Worm (Caenorhabditis elegans) whole organism, L1 larva: ENCODE measurements around the gene fipr-18.
"Not testable (repeated sequence)": the region's sequence is repeated elsewhere in the genome, so short reads cannot be mapped to it uniquely, and the experiment has no call there.

ENCODE experiments used
- C04F5.9 ChIP-seq: sonication (generic microtip); optimal IDR thresholded peaks from 2 replicates; lab custom pipeline; 2016; ENCODE audit warnings: missing genetic modification characterization, missing compliant biosample characterization
- F16B12.6 ChIP-seq: fragments of 150-350 bp; optimal IDR thresholded peaks from 2 replicates; lab custom pipeline; 2014; ENCODE audit warnings: missing biosample characterization, missing genetic modification characterization
- Y116A8C.19 ChIP-seq: sonication (generic microtip); optimal IDR thresholded peaks from 2 replicates; lab custom pipeline; 2016; ENCODE audit warnings: missing compliant biosample characterization, missing genetic modification characterization, borderline replicate concordance
- aha-1 ChIP-seq: fragments of 150-350 bp; optimal IDR thresholded peaks from 2 replicates; lab custom pipeline; 2014; ENCODE audit warnings: missing biosample characterization, missing genetic modification characterization
- blmp-1 ChIP-seq: fragments of 150-350 bp; optimal IDR thresholded peaks from 2 replicates; lab custom pipeline; 2014; ENCODE audit warnings: missing biosample characterization, missing genetic modification characterization
- ceh-63 ChIP-seq: fragments of 200-800 bp; sonication (Bioruptor generic); optimal IDR thresholded peaks from 2 replicates; lab custom pipeline; 2018; ENCODE audit warnings: mild to moderate bottlenecking, missing genetic modification characterization, missing compliant biosample characterization
- ceh-8 ChIP-seq: fragments of 200-800 bp; sonication (Bioruptor generic); optimal IDR thresholded peaks from 2 replicates; lab custom pipeline; 2018; ENCODE audit warnings: mild to moderate bottlenecking, missing genetic modification characterization, moderate library complexity, missing compliant biosample characterization
- ceh-88 ChIP-seq: fragments of 200-800 bp; sonication (Bioruptor generic); IDR thresholded peaks from 2 replicates; pipeline ENCODE4 v1.3.6; 2022; ENCODE audit warnings: missing genetic modification characterization, missing compliant biosample characterization
- dpl-1 ChIP-seq, 3 experiments: fragments of 150-350 bp in 2 of 3; sonication (generic microtip) in 1 of 3; optimal IDR thresholded peaks; 2 replicates each; lab custom pipeline; 2014 to 2017; ENCODE audit warnings: missing biosample characterization in 3 of 3, missing genetic modification characterization in 3 of 3, missing genetic modification reagents in 3 of 3
- efl-1 ChIP-seq, 4 experiments: fragments of 150-350 bp; optimal IDR thresholded peaks in 3 of 4; peaks in 1 of 4; 1 replicate in 1 of 4; 2 replicates in 3 of 4; lab custom pipeline; 2014; ENCODE audit warnings: missing biosample characterization in 2 of 4, missing genetic modification characterization in 2 of 4, missing genetic modification reagents in 2 of 4
- egl-27 ChIP-seq, 2 experiments: fragments of 150-350 bp in 1 of 2; sonication (generic microtip); optimal IDR thresholded peaks; 3 replicates each; lab custom pipeline; 2017 to 2018; ENCODE audit warnings: missing biosample characterization in 2 of 2, missing genetic modification characterization in 2 of 2, missing genetic modification reagents in 2 of 2
- elt-2 ChIP-seq: sonication (generic microtip); optimal IDR thresholded peaks from 2 replicates; lab custom pipeline; 2016; ENCODE audit warnings: missing genetic modification characterization, mild to moderate bottlenecking, inconsistent platforms, missing compliant biosample characterization, missing genetic modification reagents
- ets-5 ChIP-seq: fragments of 200-800 bp; sonication (Bioruptor generic); IDR thresholded peaks from 2 replicates; pipeline ENCODE4 v1.3.6; 2022; ENCODE audit warnings: missing genetic modification characterization, missing compliant biosample characterization
- fkh-10 ChIP-seq: sonication (generic microtip); optimal IDR thresholded peaks from 2 replicates; lab custom pipeline; 2017; ENCODE audit warnings: missing biosample characterization, missing genetic modification reagents, missing genetic modification characterization
- fkh-4 ChIP-seq: sonication (generic microtip); optimal IDR thresholded peaks from 2 replicates; lab custom pipeline; 2016; ENCODE audit warnings: missing compliant biosample characterization, missing genetic modification characterization, borderline replicate concordance
- fkh-8 ChIP-seq: sonication (generic microtip); optimal IDR thresholded peaks from 2 replicates; lab custom pipeline; 2016; ENCODE audit warnings: mild to moderate bottlenecking, missing genetic modification characterization, missing compliant biosample characterization
- hlh-17 ChIP-seq: fragments of 200-800 bp; sonication (Bioruptor generic); optimal IDR thresholded peaks from 2 replicates; lab custom pipeline; 2018; ENCODE audit warnings: missing genetic modification characterization, mild to moderate bottlenecking, missing compliant biosample characterization, moderate library complexity, borderline replicate concordance
- irx-1 ChIP-seq: sonication (generic microtip); optimal IDR thresholded peaks from 2 replicates; lab custom pipeline; 2016; ENCODE audit warnings: missing genetic modification characterization, missing compliant biosample characterization
- lin-13 ChIP-seq: fragments of 150-350 bp; optimal IDR thresholded peaks from 2 replicates; lab custom pipeline; 2014; ENCODE audit warnings: missing biosample characterization, missing genetic modification reagents, missing genetic modification characterization
- lin-14 ChIP-seq: fragments of 200-800 bp; sonication (Bioruptor generic); optimal IDR thresholded peaks from 2 replicates; lab custom pipeline; 2018; ENCODE audit warnings: mild to moderate bottlenecking, missing genetic modification characterization, moderate library complexity, missing compliant biosample characterization
- lin-15B ChIP-seq: fragments of 150-350 bp; sonication (generic microtip); optimal IDR thresholded peaks from 3 replicates; lab custom pipeline; 2014; ENCODE audit warnings: missing biosample characterization, missing genetic modification characterization
- lin-35 ChIP-seq, 2 experiments: fragments of 150-350 bp; optimal IDR thresholded peaks; 2 replicates each; lab custom pipeline; 2014; ENCODE audit warnings: missing biosample characterization in 2 of 2, missing genetic modification characterization in 2 of 2, missing genetic modification reagents in 2 of 2
- lir-3 ChIP-seq: sonication (generic microtip); optimal IDR thresholded peaks from 2 replicates; lab custom pipeline; 2016; ENCODE audit warnings: mild to moderate bottlenecking, missing genetic modification characterization, moderate library complexity, missing compliant biosample characterization; ENCODE audit not compliant: poor library complexity
- mdl-1 ChIP-seq, 2 experiments: fragments of 150-350 bp; optimal IDR thresholded peaks; 2 replicates each; lab custom pipeline; 2014 to 2017; ENCODE audit warnings: missing biosample characterization in 2 of 2, missing genetic modification characterization in 2 of 2, inconsistent platforms in 1 of 2
- mep-1 ChIP-seq: fragments of 150-350 bp; optimal IDR thresholded peaks from 2 replicates; lab custom pipeline; 2014; ENCODE audit warnings: missing biosample characterization, missing genetic modification characterization
- nhr-20 ChIP-seq: sonication (generic microtip); optimal IDR thresholded peaks from 2 replicates; lab custom pipeline; 2016; ENCODE audit warnings: mild to moderate bottlenecking, missing genetic modification characterization, missing compliant biosample characterization
- nhr-47 ChIP-seq: sonication (generic microtip); optimal IDR thresholded peaks from 2 replicates; lab custom pipeline; 2016; ENCODE audit warnings: mild to moderate bottlenecking, missing genetic modification characterization, moderate library complexity, missing compliant biosample characterization
- nhr-71 ChIP-seq: sonication (generic microtip); optimal IDR thresholded peaks from 2 replicates; lab custom pipeline; 2016; ENCODE audit warnings: mild to moderate bottlenecking, missing genetic modification characterization, moderate library complexity, missing compliant biosample characterization
- nhr-76 ChIP-seq: sonication (generic microtip); optimal IDR thresholded peaks from 2 replicates; lab custom pipeline; 2017; ENCODE audit warnings: missing biosample characterization, missing genetic modification characterization
- nhr-84 ChIP-seq: sonication (generic microtip); optimal IDR thresholded peaks from 2 replicates; lab custom pipeline; 2017; ENCODE audit warnings: missing biosample characterization, missing genetic modification characterization
- nhr-85 ChIP-seq: sonication (generic microtip); peaks from one replicate; lab custom pipeline; 2016; ENCODE audit warnings: missing genetic modification characterization, inconsistent platforms, missing compliant biosample characterization
- nhr-90 ChIP-seq: sonication (generic microtip); optimal IDR thresholded peaks from 2 replicates; lab custom pipeline; 2016; ENCODE audit warnings: mild to moderate bottlenecking, missing genetic modification characterization, missing compliant biosample characterization; ENCODE audit not compliant: poor library complexity
- pag-3 ChIP-seq: sonication (generic microtip); optimal IDR thresholded peaks from 2 replicates; lab custom pipeline; 2017; ENCODE audit warnings: missing genetic modification characterization, mild to moderate bottlenecking, missing compliant biosample characterization, antibody characterized with exemption, borderline replicate concordance; ENCODE audit not compliant: insufficient read depth
- skn-1 ChIP-seq: fragments of 150-350 bp; optimal IDR thresholded peaks from 2 replicates; lab custom pipeline; 2014; ENCODE audit warnings: missing biosample characterization, missing genetic modification characterization
- snu-23 ChIP-seq: sonication (generic microtip); optimal IDR thresholded peaks from 2 replicates; lab custom pipeline; 2016; ENCODE audit warnings: missing genetic modification characterization, missing compliant biosample characterization
- sox-4 ChIP-seq: sonication (generic microtip); optimal IDR thresholded peaks from 2 replicates; lab custom pipeline; 2016; ENCODE audit warnings: missing genetic modification characterization, missing compliant biosample characterization
- swsn-7 ChIP-seq: sonication (generic microtip); optimal IDR thresholded peaks from 2 replicates; lab custom pipeline; 2016; ENCODE audit warnings: missing genetic modification characterization, missing compliant biosample characterization
- tbx-2 ChIP-seq: sonication (generic microtip); optimal IDR thresholded peaks from 2 replicates; lab custom pipeline; 2016; ENCODE audit warnings: missing genetic modification characterization, missing compliant biosample characterization
- tlp-1 ChIP-seq: fragments of 150-350 bp; optimal IDR thresholded peaks from 2 replicates; lab custom pipeline; 2014; ENCODE audit warnings: missing biosample characterization, missing genetic modification characterization
- unc-130 ChIP-seq: fragments of 150-350 bp; optimal IDR thresholded peaks from 2 replicates; lab custom pipeline; 2017; ENCODE audit warnings: missing biosample characterization, missing genetic modification characterization, inconsistent platforms
- unc-62 ChIP-seq: fragments of 150-350 bp; optimal IDR thresholded peaks from 2 replicates; lab custom pipeline; 2014; ENCODE audit warnings: missing biosample characterization, missing genetic modification reagents, missing genetic modification characterization
- unc-98 ChIP-seq: fragments of 200-800 bp; sonication (Bioruptor generic); IDR thresholded peaks from 2 replicates; pipeline ENCODE4 v1.3.6; 2022; ENCODE audit warnings: missing genetic modification characterization, missing compliant biosample characterization
- xbp-1 ChIP-seq: sonication (generic microtip); optimal IDR thresholded peaks from 2 replicates; lab custom pipeline; 2016; ENCODE audit warnings: missing genetic modification characterization, missing compliant biosample characterization

Gene fipr-18

ce11 chrIII:7468980-7469379, 9.9 kb downstream of the fipr-18 start, which contains the start of gene H14A12.5:
TSS of gene H14A12.5 (minus strand) at chrIII:7469080.
- TF ChIP-seq unc-130 (tag; lab: Kevin White, UChicago); ceh-8 (GFP tag; lab: Kevin White, UChicago); nhr-90: not testable (repeated sequence)

- TF ChIP-seq elt-2 (tag; lab: Kevin White, UChicago), result peak; percentile 89
- no peak for TF ChIP-seq nhr-20 (tag; lab: Kevin White, UChicago)
- peak; percentile 53 for TF ChIP-seq tlp-1 (tag; lab: Kevin White, UChicago)
- peak; percentile 5 for TF ChIP-seq lin-14 (GFP tag; lab: Kevin White, UChicago)
- peak in 1 of 2 experiments; percentile 4 for TF ChIP-seq lin-35 (GFP tag; optimal IDR thresholded peaks at IDR 0.05; lab: Kevin White, UChicago)
- no peak for TF ChIP-seq nhr-84
- no peak for TF ChIP-seq sox-4 (tag; lab: Kevin White, UChicago)
- peak; percentile 39 for TF ChIP-seq blmp-1
- TF ChIP-seq nhr-76 (tag; lab: Kevin White, UChicago), result no peak
- no peak for TF ChIP-seq aha-1
Measured at ce11 chrIII:7478932-7479331, 19.8 kb downstream of the fipr-18 start.

- TF ChIP-seq skn-1 (tag; lab: Kevin White, UChicago) (no peak), ceh-88 (GFP tag; lab: Robert Waterston, UW) (no peak), unc-62 (GFP tag; lab: Kevin White, UChicago) (no peak), F16B12.6 (no peak), Y116A8C.19 (tag; lab: Kevin White, UChicago) (no peak), unc-98 (GFP tag; lab: Robert Waterston, UW) (no peak), efl-1 (optimal IDR thresholded peaks at IDR 0.05; lab: Kevin White, UChicago) (no peak), efl-1 (GFP tag; optimal IDR thresholded peaks at IDR 0.05 in 1 of 2; lab: Kevin White, UChicago) (no peak), irx-1 (tag; lab: Kevin White, UChicago) (no peak), hlh-17 (GFP tag; lab: Kevin White, UChicago) (no peak), fkh-10 (GFP tag; lab: Kevin White, UChicago) (no peak), lin-13 (GFP tag; lab: Kevin White, UChicago) (no peak), elt-2 (tag; lab: Kevin White, UChicago) (no peak), nhr-47 (tag; lab: Kevin White, UChicago) (no peak)
- TF ChIP-seq, all 84 proteins: peak for 0
Measured at ce11 chrIII:7484765-7485164, 25.6 kb downstream of the fipr-18 start.

- peak; percentile 99 for TF ChIP-seq pag-3 (tag; lab: Kevin White, UChicago)
- TF ChIP-seq nhr-71, result peak; percentile 73
- peak; percentile 22 for TF ChIP-seq nhr-47 (tag; lab: Kevin White, UChicago)
- TF ChIP-seq elt-2 (tag; lab: Kevin White, UChicago), result no peak
- TF ChIP-seq egl-27 (tag; optimal IDR thresholded peaks at IDR 0.05; lab: Kevin White, UChicago), result no peak
- TF ChIP-seq xbp-1 (tag; lab: Kevin White, UChicago), result peak; percentile 5
- TF ChIP-seq blmp-1, result peak; percentile 91
- TF ChIP-seq dpl-1 (GFP tag; optimal IDR thresholded peaks at IDR 0.05; lab: Kevin White, UChicago), result peak in 2 of 3 experiments; percentile 9 to 16
- no peak for TF ChIP-seq ets-5
- TF ChIP-seq lin-13 (GFP tag; lab: Kevin White, UChicago), result no peak
- TF ChIP-seq fkh-4, result no peak
- no peak for TF ChIP-seq mdl-1 (tag; optimal IDR thresholded peaks at IDR 0.05; lab: Kevin White, UChicago)
- TF ChIP-seq nhr-85 (tag; lab: Kevin White, UChicago), result peak; percentile 96
- peak; percentile 63 for TF ChIP-seq nhr-90
- peak; percentile 94 for TF ChIP-seq lin-14 (GFP tag; lab: Kevin White, UChicago)
- no peak for TF ChIP-seq C04F5.9 (tag; lab: Kevin White, UChicago)
- TF ChIP-seq aha-1, result no peak
- TF ChIP-seq mep-1 (tag; lab: Kevin White, UChicago), result peak; percentile 59
- TF ChIP-seq ceh-63 (GFP tag; lab: Kevin White, UChicago), result no peak
- TF ChIP-seq lin-15B (tag; lab: Kevin White, UChicago), result no peak
- peak in 1 of 2 experiments; percentile 3 for TF ChIP-seq efl-1 (optimal IDR thresholded peaks at IDR 0.05; lab: Kevin White, UChicago)
- TF ChIP-seq efl-1 (GFP tag; optimal IDR thresholded peaks at IDR 0.05 in 1 of 2; lab: Kevin White, UChicago), result peak in 1 of 2 experiments; percentile 6
- TF ChIP-seq swsn-7 (tag; lab: Kevin White, UChicago), result no peak
- TF ChIP-seq lir-3 (tag; lab: Kevin White, UChicago), result no peak
- TF ChIP-seq snu-23 (GFP tag; lab: Kevin White, UChicago), result peak; percentile 76
- TF ChIP-seq fkh-8 (tag; lab: Kevin White, UChicago), result no peak
- TF ChIP-seq nhr-20 (tag; lab: Kevin White, UChicago), result peak; percentile 78
- TF ChIP-seq tbx-2 (tag; lab: Kevin White, UChicago), result peak; percentile 37
- TF ChIP-seq lin-35 (GFP tag; optimal IDR thresholded peaks at IDR 0.05; lab: Kevin White, UChicago), result peak in 1 of 2 experiments; percentile 12
Measured at ce11 chrIII:7488303-7488702, 29.2 kb downstream of the fipr-18 start.
